Worm (Caenorhabditis elegans) whole organism, L1 larva: ENCODE data around the gene F15D4.2.
A peak's percentile ranks its signal among the peaks of the same experiment; 100 is the strongest.

ENCODE experiments used
- C34B4.2 ChIP-seq: sonication (generic microtip); optimal IDR thresholded peaks from 2 replicates; lab custom pipeline; 2017; ENCODE audit warnings: mild to moderate bottlenecking, missing genetic modification characterization, missing compliant biosample characterization
- Y116A8C.19 ChIP-seq: sonication (generic microtip); optimal IDR thresholded peaks from 2 replicates; lab custom pipeline; 2016; ENCODE audit warnings: missing compliant biosample characterization, missing genetic modification characterization, borderline replicate concordance
- ama-1 ChIP-seq: fragments of 150-350 bp; optimal IDR thresholded peaks from 2 replicates; lab custom pipeline; 2014
- blmp-1 ChIP-seq: fragments of 150-350 bp; optimal IDR thresholded peaks from 2 replicates; lab custom pipeline; 2014; ENCODE audit warnings: missing biosample characterization, missing genetic modification characterization
- ceh-63 ChIP-seq: fragments of 200-800 bp; sonication (Bioruptor generic); optimal IDR thresholded peaks from 2 replicates; lab custom pipeline; 2018; ENCODE audit warnings: mild to moderate bottlenecking, missing genetic modification characterization, missing compliant biosample characterization
- ces-1 ChIP-seq: fragments of 150-350 bp; optimal IDR thresholded peaks from 2 replicates; lab custom pipeline; 2014; ENCODE audit warnings: missing biosample characterization, missing genetic modification reagents, missing genetic modification characterization
- efl-1 ChIP-seq, 4 experiments: fragments of 150-350 bp; optimal IDR thresholded peaks in 3 of 4; peaks in 1 of 4; 1 replicate in 1 of 4; 2 replicates in 3 of 4; lab custom pipeline; 2014; ENCODE audit warnings: missing biosample characterization in 2 of 4, missing genetic modification characterization in 2 of 4, missing genetic modification reagents in 2 of 4
- egl-13 ChIP-seq: sonication (generic microtip); optimal IDR thresholded peaks from 2 replicates; lab custom pipeline; 2016; ENCODE audit warnings: missing genotype, missing genetic modification reagents, missing genetic modification characterization, missing compliant biosample characterization
- egl-27 ChIP-seq, 2 experiments: fragments of 150-350 bp in 1 of 2; sonication (generic microtip); optimal IDR thresholded peaks; 3 replicates each; lab custom pipeline; 2017 to 2018; ENCODE audit warnings: missing biosample characterization in 2 of 2, missing genetic modification characterization in 2 of 2, missing genetic modification reagents in 2 of 2
- fkh-10 ChIP-seq: sonication (generic microtip); optimal IDR thresholded peaks from 2 replicates; lab custom pipeline; 2017; ENCODE audit warnings: missing biosample characterization, missing genetic modification reagents, missing genetic modification characterization
- fkh-4 ChIP-seq: sonication (generic microtip); optimal IDR thresholded peaks from 2 replicates; lab custom pipeline; 2016; ENCODE audit warnings: missing compliant biosample characterization, missing genetic modification characterization, borderline replicate concordance
- fkh-8 ChIP-seq: sonication (generic microtip); optimal IDR thresholded peaks from 2 replicates; lab custom pipeline; 2016; ENCODE audit warnings: mild to moderate bottlenecking, missing genetic modification characterization, missing compliant biosample characterization
- hlh-17 ChIP-seq: fragments of 200-800 bp; sonication (Bioruptor generic); optimal IDR thresholded peaks from 2 replicates; lab custom pipeline; 2018; ENCODE audit warnings: missing genetic modification characterization, mild to moderate bottlenecking, missing compliant biosample characterization, moderate library complexity, borderline replicate concordance
- irx-1 ChIP-seq: sonication (generic microtip); optimal IDR thresholded peaks from 2 replicates; lab custom pipeline; 2016; ENCODE audit warnings: missing genetic modification characterization, missing compliant biosample characterization
- lin-13 ChIP-seq: fragments of 150-350 bp; optimal IDR thresholded peaks from 2 replicates; lab custom pipeline; 2014; ENCODE audit warnings: missing biosample characterization, missing genetic modification reagents, missing genetic modification characterization
- lin-14 ChIP-seq: fragments of 200-800 bp; sonication (Bioruptor generic); optimal IDR thresholded peaks from 2 replicates; lab custom pipeline; 2018; ENCODE audit warnings: mild to moderate bottlenecking, missing genetic modification characterization, moderate library complexity, missing compliant biosample characterization
- lin-15B ChIP-seq: fragments of 150-350 bp; sonication (generic microtip); optimal IDR thresholded peaks from 3 replicates; lab custom pipeline; 2014; ENCODE audit warnings: missing biosample characterization, missing genetic modification characterization
- lin-35 ChIP-seq, 2 experiments: fragments of 150-350 bp; optimal IDR thresholded peaks; 2 replicates each; lab custom pipeline; 2014; ENCODE audit warnings: missing biosample characterization in 2 of 2, missing genetic modification characterization in 2 of 2, missing genetic modification reagents in 2 of 2
- lsy-2 ChIP-seq, 2 experiments: fragments of 150-350 bp; optimal IDR thresholded peaks; 2 replicates each; lab custom pipeline; 2014; ENCODE audit warnings: missing biosample characterization in 2 of 2, missing genetic modification characterization in 2 of 2
- mab-9 ChIP-seq: fragments of 200-800 bp; sonication (Bioruptor generic); IDR thresholded peaks from 2 replicates; pipeline ENCODE4 v1.3.6; 2022; ENCODE audit warnings: missing genetic modification reagents, missing genetic modification characterization, missing compliant biosample characterization
- mdl-1 ChIP-seq, 2 experiments: fragments of 150-350 bp; optimal IDR thresholded peaks; 2 replicates each; lab custom pipeline; 2014 to 2017; ENCODE audit warnings: missing biosample characterization in 2 of 2, missing genetic modification characterization in 2 of 2, inconsistent platforms in 1 of 2
- mef-2 ChIP-seq: fragments of 150-350 bp; optimal IDR thresholded peaks from 2 replicates; lab custom pipeline; 2014; ENCODE audit warnings: missing biosample characterization, missing genetic modification characterization
- nhr-19 ChIP-seq: fragments of 200-800 bp; sonication (Bioruptor generic); conservative IDR thresholded peaks from 2 replicates; pipeline ENCODE4 v1.3.6; 2022; ENCODE audit warnings: missing genetic modification characterization, missing compliant biosample characterization
- nhr-237 ChIP-seq: fragments of 150-350 bp; optimal IDR thresholded peaks from 2 replicates; lab custom pipeline; 2014; ENCODE audit warnings: missing biosample characterization, missing genetic modification characterization
- nhr-76 ChIP-seq: sonication (generic microtip); optimal IDR thresholded peaks from 2 replicates; lab custom pipeline; 2017; ENCODE audit warnings: missing biosample characterization, missing genetic modification characterization
- nhr-84 ChIP-seq: sonication (generic microtip); optimal IDR thresholded peaks from 2 replicates; lab custom pipeline; 2017; ENCODE audit warnings: missing biosample characterization, missing genetic modification characterization
- pag-3 ChIP-seq: sonication (generic microtip); optimal IDR thresholded peaks from 2 replicates; lab custom pipeline; 2017; ENCODE audit warnings: missing genetic modification characterization, mild to moderate bottlenecking, missing compliant biosample characterization, antibody characterized with exemption, borderline replicate concordance; ENCODE audit not compliant: insufficient read depth
- pqm-1 ChIP-seq: sonication (generic microtip); optimal IDR thresholded peaks from 3 replicates; lab custom pipeline; 2017; ENCODE audit warnings: missing biosample characterization, missing genetic modification characterization
- tbx-2 ChIP-seq: sonication (generic microtip); optimal IDR thresholded peaks from 2 replicates; lab custom pipeline; 2016; ENCODE audit warnings: missing genetic modification characterization, missing compliant biosample characterization
- unc-62 ChIP-seq: fragments of 150-350 bp; optimal IDR thresholded peaks from 2 replicates; lab custom pipeline; 2014; ENCODE audit warnings: missing biosample characterization, missing genetic modification reagents, missing genetic modification characterization
- unc-86 ChIP-seq: sonication (generic microtip); optimal IDR thresholded peaks from 2 replicates; lab custom pipeline; 2016; ENCODE audit warnings: missing genetic modification characterization, missing compliant biosample characterization

F15D4.2 gene

ce11 chrII:13215792-13216191 lies at the start of gene F15D4.2:
Gene F15D4.2, plus strand, starts transcription at chrII:13216092.
- TF ChIP-seq efl-1 (optimal IDR thresholded peaks at IDR 0.05; lab: Kevin White, UChicago), result no peak
- peak in 1 of 2 experiments; percentile 29 for TF ChIP-seq efl-1 (GFP tag; optimal IDR thresholded peaks at IDR 0.05 in 1 of 2; lab: Kevin White, UChicago)
- no peak for TF ChIP-seq mab-9 (GFP tag; lab: Robert Waterston, UW)
- TF ChIP-seq ces-1 (GFP tag; lab: Kevin White, UChicago), result no peak

ce11 chrII:13167493-13167892 lies 48.4 kb upstream of the F15D4.2 start:
- TF ChIP-seq unc-86 (tag; lab: Kevin White, UChicago) (no peak), egl-13 (no peak), efl-1 (optimal IDR thresholded peaks at IDR 0.05; lab: Kevin White, UChicago) (no peak), efl-1 (GFP tag; optimal IDR thresholded peaks at IDR 0.05 in 1 of 2; lab: Kevin White, UChicago) (peak in 1 of 2 experiments; percentile 71), lsy-2 (tag; optimal IDR thresholded peaks at IDR 0.05; lab: Kevin White, UChicago) (no peak), lin-15B (tag; lab: Kevin White, UChicago) (no peak), Y116A8C.19 (tag; lab: Kevin White, UChicago) (no peak), blmp-1 (tag; lab: Kevin White, UChicago) (peak; percentile 98)

ce11 chrII:13170696-13171095 lies 45.2 kb upstream of the F15D4.2 start:
- TF ChIP-seq egl-27 (tag; optimal IDR thresholded peaks at IDR 0.05; lab: Kevin White, UChicago), result no peak
- TF ChIP-seq blmp-1 (tag; lab: Kevin White, UChicago), result peak; percentile 10
- TF ChIP-seq nhr-76 (tag; lab: Kevin White, UChicago), result no peak
- no peak for TF ChIP-seq pag-3 (tag; lab: Kevin White, UChicago)
- TF ChIP-seq ceh-63 (GFP tag; lab: Kevin White, UChicago), result no peak

ce11 chrII:13174435-13174834 lies 41.5 kb upstream of the F15D4.2 start:
- TF ChIP-seq blmp-1 (tag; lab: Kevin White, UChicago) (peak; percentile 25), ama-1 (lab: Kevin White, UChicago) (no peak), pqm-1 (no peak), mef-2 (tag; lab: Kevin White, UChicago) (no peak)

ce11 chrII:13181465-13181864 lies 34.4 kb upstream of the F15D4.2 start, which contains the start of gene W09H1.1:
Gene W09H1.1, minus strand, starts transcription at chrII:13181565.
- TF ChIP-seq mdl-1 (tag; optimal IDR thresholded peaks at IDR 0.05; lab: Kevin White, UChicago) (no peak), fkh-8 (tag; lab: Kevin White, UChicago) (peak; percentile 25), C34B4.2 (tag; lab: Kevin White, UChicago) (no peak)

- TF ChIP-seq lin-13 (GFP tag; lab: Kevin White, UChicago) (no peak), lin-35 (GFP tag; optimal IDR thresholded peaks at IDR 0.05; lab: Kevin White, UChicago) (no peak), fkh-4 (tag; lab: Kevin White, UChicago) (no peak)
- TF ChIP-seq, all 84 proteins: peak for 0
Measured at ce11 chrII:13183228-13183755, 32.6 kb upstream of the F15D4.2 start, which contains the start of the genes W09H1.4 and his-73. Gene W09H1.4, plus strand, starts transcription at chrII:13183528. Gene his-73, plus strand, starts transcription at chrII:13183705.

ce11 chrII:13184129-13184528 lies 31.8 kb upstream of the F15D4.2 start, which contains the start of gene W09H1.3:
Gene W09H1.3, plus strand, starts transcription at chrII:13184429.
- TF ChIP-seq C34B4.2 (tag; lab: Kevin White, UChicago), result no peak
- no peak for TF ChIP-seq ceh-63 (GFP tag; lab: Kevin White, UChicago)
- no peak for TF ChIP-seq hlh-17 (GFP tag; lab: Kevin White, UChicago)
- no peak for TF ChIP-seq nhr-84 (tag; lab: Kevin White, UChicago)
- no peak for TF ChIP-seq blmp-1 (tag; lab: Kevin White, UChicago)
- no peak for TF ChIP-seq irx-1 (tag; lab: Kevin White, UChicago)
- no peak for TF ChIP-seq fkh-10 (GFP tag; lab: Kevin White, UChicago)
- TF ChIP-seq nhr-237 (tag; lab: Kevin White, UChicago), result no peak
- no peak for TF ChIP-seq tbx-2 (tag; lab: Kevin White, UChicago)
- no peak for TF ChIP-seq egl-27 (tag; optimal IDR thresholded peaks at IDR 0.05; lab: Kevin White, UChicago)
- TF ChIP-seq lin-14 (GFP tag; lab: Kevin White, UChicago), result no peak
- no peak for TF ChIP-seq lin-15B (tag; lab: Kevin White, UChicago)
- TF ChIP-seq nhr-19 (GFP tag; lab: Robert Waterston, UW), result no peak
- no peak for TF ChIP-seq unc-62 (GFP tag; lab: Kevin White, UChicago)
- TF ChIP-seq, all 84 proteins: peak for 0
